Worm (Caenorhabditis elegans) whole organism, late embryonic: Measurements from ENCODE around the gene grl-19.

ENCODE experiments used
- eyg-1 ChIP-seq: sonication (generic microtip); optimal IDR thresholded peaks from 2 replicates; lab custom pipeline; 2016; ENCODE audit warnings: missing genotype, missing genetic modification characterization, missing compliant biosample characterization
- fkh-10 ChIP-seq: fragments of 150-350 bp; optimal IDR thresholded peaks from 2 replicates; lab custom pipeline; 2014; ENCODE audit warnings: missing biosample characterization, missing genetic modification reagents, missing genetic modification characterization
- lin-11 ChIP-seq: fragments of 200-800 bp; sonication (Bioruptor generic); optimal IDR thresholded peaks from 2 replicates; lab custom pipeline; 2018; ENCODE audit warnings: mild to moderate bottlenecking, missing genetic modification characterization, missing compliant biosample characterization
- pag-3 ChIP-seq: sonication (generic microtip); optimal IDR thresholded peaks from 2 replicates; lab custom pipeline; 2016; ENCODE audit warnings: missing compliant biosample characterization, missing genetic modification characterization, borderline replicate concordance

- TF ChIP-seq pag-3 (tag; lab: Kevin White, UChicago) (no peak), lin-11 (tag; lab: Kevin White, UChicago) (no peak), eyg-1 (no peak), fkh-10 (GFP tag; lab: Kevin White, UChicago) (no peak)
Measured at ce11 chrIV:259142-259541, 6.8 kb upstream of the grl-19 start, which contains the start of gene dpy-9.
